Worm (Caenorhabditis elegans): ENCODE data around the gene cht-5.
A peak's percentile ranks its signal among the peaks of the same experiment; 100 is the strongest.

The cht-5 gene

DNA sequence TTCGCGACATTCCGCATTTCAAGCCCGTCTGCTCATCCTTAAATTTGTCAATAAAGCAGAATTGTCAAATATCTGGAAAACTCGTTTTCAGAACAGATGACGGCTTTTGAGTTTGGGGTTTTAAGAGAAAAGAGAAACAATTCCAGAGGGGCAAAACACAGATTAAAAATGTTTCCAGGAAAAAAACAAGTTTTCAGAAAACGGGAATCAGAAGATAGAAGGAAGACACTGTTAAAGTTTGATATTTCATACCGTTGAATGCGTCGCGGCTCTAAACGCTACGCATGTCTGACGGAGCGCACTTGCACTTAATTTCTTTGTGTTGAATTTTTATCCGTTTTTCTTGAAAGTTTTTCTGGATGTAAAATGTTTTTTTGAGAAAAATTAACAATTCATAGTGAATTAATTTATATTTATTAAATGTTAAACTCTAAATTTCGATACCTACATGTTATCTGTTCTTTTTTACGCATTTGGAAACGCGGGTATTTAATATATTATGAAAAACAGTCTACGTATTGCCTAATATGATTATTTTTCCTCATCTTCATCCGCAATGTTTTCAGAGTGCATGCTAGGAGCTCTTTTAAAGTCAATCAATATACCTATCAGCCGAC lies 19.8 kb downstream of the cht-5 start, which contains the start of the genes C08B6.18, wdr-20 and C08B6.8 (continued):
- peak; percentile 21 to 65 for TF ChIP-seq lsy-2 (tag; optimal IDR thresholded peaks at IDR 0.05)
- no peak for TF ChIP-seq efl-3 (GFP tag; optimal IDR thresholded peaks at IDR 0.05)
- TF ChIP-seq xbp-1 (tag; optimal IDR thresholded peaks at IDR 0.05) = no peak
- TF ChIP-seq lin-13 (GFP tag; optimal IDR thresholded peaks at IDR 0.05) = no peak
- TF ChIP-seq irx-1 (tag; optimal IDR thresholded peaks at IDR 0.05) = no peak
- no peak for TF ChIP-seq F16B12.6 (tag; optimal IDR thresholded peaks at IDR 0.05)
- no peak for TF ChIP-seq nhr-12 (tag; optimal IDR thresholded peaks at IDR 0.05)
- no peak for TF ChIP-seq lin-14 (GFP tag; optimal IDR thresholded peaks at IDR 0.05)
- no peak for TF ChIP-seq pag-3 (tag; optimal IDR thresholded peaks at IDR 0.05; ENCODE audit: borderline replicate concordance, insufficient read depth)
- TF ChIP-seq snu-23 (GFP tag; optimal IDR thresholded peaks at IDR 0.05) = peak; percentile 15
- peak in 2 of 3 experiments; percentile 21 to 58 for TF ChIP-seq dpl-1 (GFP tag; optimal IDR thresholded peaks at IDR 0.05)
- peak; percentile 42 for TF ChIP-seq skn-1 (tag; optimal IDR thresholded peaks at IDR 0.05)
- TF ChIP-seq pax-3 (tag; optimal IDR thresholded peaks at IDR 0.05) = no peak
- no peak for TF ChIP-seq vab-15 (tag; optimal IDR thresholded peaks at IDR 0.05)
- TF ChIP-seq lin-35 (GFP tag; optimal IDR thresholded peaks at IDR 0.05) = peak; percentile 46 to 69
- peak; percentile 3 for TF ChIP-seq nhr-71 (tag; optimal IDR thresholded peaks at IDR 0.05)
- peak; percentile 61 for TF ChIP-seq snpc-4 (tag; optimal IDR thresholded peaks at IDR 0.05)
- no peak for TF ChIP-seq ets-5 (GFP tag; IDR thresholded peaks at IDR 0.05)

DNA sequence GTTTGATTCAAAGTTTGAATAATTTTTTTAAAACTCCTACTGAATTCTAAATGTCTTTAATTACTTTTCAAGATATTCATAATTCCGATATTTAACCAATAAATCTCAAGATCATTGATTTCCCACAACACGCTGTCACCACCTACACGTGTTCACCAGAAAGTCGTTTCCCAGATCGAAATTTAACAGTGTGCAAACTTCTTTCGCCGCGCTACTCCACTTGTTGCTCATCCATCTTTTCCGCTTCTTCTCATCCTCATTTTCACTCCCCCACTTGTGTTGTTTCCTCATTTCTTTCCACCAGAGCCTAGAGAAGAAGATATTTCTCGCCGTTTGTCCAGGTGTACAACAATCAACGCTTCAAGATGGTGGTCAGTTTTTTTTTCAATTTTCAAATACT lies 31.2 kb downstream of the cht-5 start, which contains the start of gene C51E3.9:
TSS of gene C51E3.9 (plus strand) at position 301 of the 400 bp plus-strand sequence.
- TF ChIP-seq lin-14 (GFP tag; optimal IDR thresholded peaks at IDR 0.05) = peak; percentile 61
- no peak for TF ChIP-seq fkh-4 (tag; optimal IDR thresholded peaks at IDR 0.05; ENCODE audit: borderline replicate concordance)
- TF ChIP-seq nhr-71 (tag; optimal IDR thresholded peaks at IDR 0.05) = peak; percentile 31
- peak; percentile 40 for TF ChIP-seq rnt-1 (tag; optimal IDR thresholded peaks at IDR 0.05)

ce11 chrV:10146787-10147186 lies 32.4 kb downstream of the cht-5 start:
- TF ChIP-seq rnt-1 (tag; optimal IDR thresholded peaks at IDR 0.05) (peak; percentile 49), nhr-20 (tag; optimal IDR thresholded peaks at IDR 0.05) (peak; percentile 14), ceh-90 (tag; optimal IDR thresholded peaks at IDR 0.05) (no peak), fos-1 (tag; optimal IDR thresholded peaks at IDR 0.05) (no peak), C34B4.2 (tag; optimal IDR thresholded peaks at IDR 0.05) (no peak), Y116A8C.19 (tag; optimal IDR thresholded peaks at IDR 0.05; ENCODE audit: borderline replicate concordance) (no peak), fkh-8 (tag; optimal IDR thresholded peaks at IDR 0.05) (no peak), nhr-85 (tag) (no peak), nhr-12 (tag; optimal IDR thresholded peaks at IDR 0.05) (no peak), nhr-90 (tag; optimal IDR thresholded peaks at IDR 0.05; ENCODE audit: poor library complexity) (no peak), swsn-7 (tag; optimal IDR thresholded peaks at IDR 0.05) (peak; percentile 8), pax-3 (tag; optimal IDR thresholded peaks at IDR 0.05) (no peak), grh-1 (GFP tag; IDR thresholded peaks at IDR 0.05) (no peak), hpl-2 (GFP tag; optimal IDR thresholded peaks at IDR 0.05) (no peak), pag-3 (tag; optimal IDR thresholded peaks at IDR 0.05; ENCODE audit: borderline replicate concordance, insufficient read depth) (no peak), irx-1 (tag; optimal IDR thresholded peaks at IDR 0.05) (no peak), sptf-1 (tag; optimal IDR thresholded peaks at IDR 0.05) (no peak), unc-98 (GFP tag; IDR thresholded peaks at IDR 0.05) (no peak), xbp-1 (tag; optimal IDR thresholded peaks at IDR 0.05) (no peak), C16A3.4 (tag; optimal IDR thresholded peaks at IDR 0.05) (no peak), nhr-19 (GFP tag; conservative IDR thresholded peaks at IDR 0.05) (peak; percentile 31; the same call in 1 of the 2 replicates), mdl-1 (tag; optimal IDR thresholded peaks at IDR 0.05) (no peak), isw-1 (GFP tag; IDR thresholded peaks at IDR 0.05) (no peak), snpc-4 (tag; optimal IDR thresholded peaks at IDR 0.05) (no peak), lin-35 (GFP tag; optimal IDR thresholded peaks at IDR 0.05) (no peak), tlp-1 (tag; optimal IDR thresholded peaks at IDR 0.05) (no peak), mep-1 (tag; optimal IDR thresholded peaks at IDR 0.05) (no peak), elt-3 (tag; optimal IDR thresholded peaks at IDR 0.05) (no peak), ceh-63 (GFP tag; optimal IDR thresholded peaks at IDR 0.05) (no peak), ama-1 (optimal IDR thresholded peaks at IDR 0.05) (no peak), egl-27 (tag; optimal IDR thresholded peaks at IDR 0.05) (no peak), jun-1 (tag; optimal IDR thresholded peaks at IDR 0.05) (no peak), snu-23 (GFP tag; optimal IDR thresholded peaks at IDR 0.05) (peak; percentile 9), fkh-4 (tag; optimal IDR thresholded peaks at IDR 0.05; ENCODE audit: borderline replicate concordance) (no peak), ztf-4 (tag; optimal IDR thresholded peaks at IDR 0.05) (peak; percentile 15), lin-14 (GFP tag; optimal IDR thresholded peaks at IDR 0.05) (peak; percentile 64), ets-5 (GFP tag; IDR thresholded peaks at IDR 0.05) (no peak), dpl-1 (GFP tag; optimal IDR thresholded peaks at IDR 0.05) (no peak), dsc-1 (tag; optimal IDR thresholded peaks at IDR 0.05) (no peak)

All from whole organism, L1 larva.